Worm (Caenorhabditis elegans) whole organism, L4 larva: Measurements from ENCODE around the gene Y55F3C.17.

ENCODE experiments used
- F10B5.3 ChIP-seq: sonication (generic microtip); optimal IDR thresholded peaks from 2 replicates; lab custom pipeline; 2016; ENCODE audit warnings: mild to moderate bottlenecking, missing genetic modification characterization, missing compliant biosample characterization
- F37D6.2 ChIP-seq: sonication (generic microtip); optimal IDR thresholded peaks from 2 replicates; lab custom pipeline; 2016; ENCODE audit warnings: mild to moderate bottlenecking, missing genetic modification characterization, missing compliant biosample characterization
- F49E8.2 ChIP-seq: sonication (generic microtip); optimal IDR thresholded peaks from 2 replicates; lab custom pipeline; 2016; ENCODE audit warnings: missing compliant biosample characterization, mild to moderate bottlenecking, missing genetic modification characterization, borderline replicate concordance
- R02D3.7 ChIP-seq: fragments of 150-350 bp; sonication (generic microtip); optimal IDR thresholded peaks from 3 replicates; lab custom pipeline; 2014; ENCODE audit warnings: missing biosample characterization, missing genetic modification characterization
- T20F7.1 ChIP-seq: fragments of 200-800 bp; sonication (Bioruptor generic); optimal IDR thresholded peaks from 2 replicates; lab custom pipeline; 2018; ENCODE audit warnings: mild to moderate bottlenecking, missing genetic modification characterization, missing compliant biosample characterization
- T26A8.4 ChIP-seq: fragments of 200-800 bp; sonication (Bioruptor generic); IDR thresholded peaks from 2 replicates; pipeline ENCODE4 v1.3.6; 2022; ENCODE audit warnings: missing genetic modification characterization, missing compliant biosample characterization
- Y48G9A.11 ChIP-seq: fragments of 200-800 bp; sonication (Bioruptor generic); IDR thresholded peaks from 2 replicates; pipeline ENCODE4 v1.3.6; 2022; ENCODE audit warnings: missing genetic modification reagents, missing genetic modification characterization, missing compliant biosample characterization
- Y75B8A.6 ChIP-seq: fragments of 200-800 bp; sonication (Bioruptor generic); IDR thresholded peaks from 2 replicates; pipeline ENCODE4 v1.3.6; 2022; ENCODE audit warnings: missing genetic modification reagents, missing genetic modification characterization, missing compliant biosample characterization
- ZK546.5 ChIP-seq, 2 experiments: sonication (generic microtip); optimal IDR thresholded peaks; 2 replicates each; lab custom pipeline; 2017; ENCODE audit warnings: missing biosample characterization in 2 of 2, missing genetic modification characterization in 2 of 2
- arid-1 ChIP-seq: fragments of 200-800 bp; sonication (Bioruptor generic); conservative IDR thresholded peaks from 2 replicates; pipeline ENCODE4 v1.3.6; 2022; ENCODE audit warnings: missing genetic modification reagents, missing genetic modification characterization, missing compliant biosample characterization
- attf-4 ChIP-seq: sonication (generic microtip); optimal IDR thresholded peaks from 3 replicates; lab custom pipeline; 2017; ENCODE audit warnings: missing biosample characterization, missing genetic modification characterization
- cey-2 ChIP-seq: sonication (generic microtip); optimal IDR thresholded peaks from 3 replicates; lab custom pipeline; 2017; ENCODE audit warnings: missing genetic modification characterization, mild to moderate bottlenecking, missing compliant biosample characterization, antibody characterized with exemption, borderline replicate concordance; ENCODE audit not compliant: insufficient read depth
- ctbp-1 ChIP-seq: fragments of 200-800 bp; sonication (Bioruptor generic); IDR thresholded peaks from 2 replicates; pipeline ENCODE4 v1.3.6; 2022; ENCODE audit warnings: missing genetic modification reagents, missing genetic modification characterization, missing compliant biosample characterization
- daf-16 ChIP-seq, 3 experiments: sonication (generic microtip); optimal IDR thresholded peaks; 2 replicates each; lab custom pipeline; 2016 to 2017; ENCODE audit warnings: missing genetic modification characterization in 3 of 3, missing genetic modification reagents in 3 of 3, mild to moderate bottlenecking in 2 of 3, missing compliant biosample characterization in 2 of 3, missing biosample characterization in 1 of 3, moderate library complexity in 1 of 3
- dmd-6 ChIP-seq: fragments of 200-800 bp; sonication (Bioruptor generic); IDR thresholded peaks from 2 replicates; pipeline ENCODE4 v1.3.6; 2022; ENCODE audit warnings: missing genetic modification reagents, missing genetic modification characterization, missing compliant biosample characterization
- fos-1 ChIP-seq: fragments of 150-350 bp; optimal IDR thresholded peaks from 2 replicates; lab custom pipeline; 2014; ENCODE audit warnings: missing biosample characterization, missing genetic modification characterization
- hif-1 ChIP-seq, 2 experiments: sonication (generic microtip); optimal IDR thresholded peaks; 2 replicates each; lab custom pipeline; 2016 to 2017; ENCODE audit warnings: missing compliant biosample characterization in 2 of 2, missing genetic modification characterization in 2 of 2, missing genetic modification reagents in 2 of 2, missing genotype in 2 of 2, mild to moderate bottlenecking in 1 of 2
- hlh-11 ChIP-seq: fragments of 200-800 bp; sonication (Bioruptor generic); optimal IDR thresholded peaks from 2 replicates; lab custom pipeline; 2018; ENCODE audit warnings: mild to moderate bottlenecking, missing genetic modification characterization, missing compliant biosample characterization
- jun-1 ChIP-seq: fragments of 150-350 bp; optimal IDR thresholded peaks from 2 replicates; lab custom pipeline; 2014; ENCODE audit warnings: missing biosample characterization, missing genetic modification reagents, missing genetic modification characterization
- lin-13 ChIP-seq: fragments of 150-350 bp; optimal IDR thresholded peaks from 2 replicates; lab custom pipeline; 2014; ENCODE audit warnings: missing biosample characterization, missing genetic modification reagents, missing genetic modification characterization
- mdl-1 ChIP-seq, 2 experiments: fragments of 150-350 bp in 1 of 2; sonication (generic microtip) in 1 of 2; optimal IDR thresholded peaks; 2 replicates each; lab custom pipeline; 2014 to 2017; ENCODE audit warnings: missing biosample characterization in 2 of 2, missing genetic modification characterization in 2 of 2
- nhr-102 ChIP-seq: sonication (generic microtip); optimal IDR thresholded peaks from 2 replicates; lab custom pipeline; 2016; ENCODE audit warnings: mild to moderate bottlenecking, missing genetic modification characterization, moderate library complexity, missing compliant biosample characterization
- nhr-237 ChIP-seq: sonication (generic microtip); optimal IDR thresholded peaks from 2 replicates; lab custom pipeline; 2017; ENCODE audit warnings: missing biosample characterization, missing genetic modification characterization
- nhr-25 ChIP-seq: sonication (generic microtip); optimal IDR thresholded peaks from 2 replicates; lab custom pipeline; 2017; ENCODE audit warnings: missing genetic modification characterization, mild to moderate bottlenecking, missing compliant biosample characterization, antibody characterized with exemption, moderate library complexity, borderline replicate concordance; ENCODE audit not compliant: insufficient read depth
- nhr-42 ChIP-seq: fragments of 200-800 bp; sonication (Bioruptor generic); IDR thresholded peaks from 2 replicates; pipeline ENCODE4 v1.3.6; 2022; ENCODE audit warnings: missing genetic modification characterization, missing compliant biosample characterization
- nhr-48 ChIP-seq: sonication (generic microtip); optimal IDR thresholded peaks from 2 replicates; lab custom pipeline; 2016; ENCODE audit warnings: mild to moderate bottlenecking, missing genetic modification characterization, missing compliant biosample characterization
- nhr-6 ChIP-seq: fragments of 150-350 bp; optimal IDR thresholded peaks from 2 replicates; lab custom pipeline; 2014; ENCODE audit warnings: missing biosample characterization, missing genetic modification characterization
- nhr-76 ChIP-seq: fragments of 150-350 bp; optimal IDR thresholded peaks from 2 replicates; lab custom pipeline; 2014; ENCODE audit warnings: missing biosample characterization, missing genetic modification characterization
- nhr-77 ChIP-seq: fragments of 150-350 bp; optimal IDR thresholded peaks from 2 replicates; lab custom pipeline; 2014; ENCODE audit warnings: missing biosample characterization, missing genetic modification characterization
- pha-4 ChIP-seq, 2 experiments: fragments of 150-350 bp in 1 of 2; fragments of 200-800 bp in 1 of 2; sonication (Bioruptor generic) in 1 of 2; IDR thresholded peaks in 1 of 2; optimal IDR thresholded peaks in 1 of 2; 2 replicates each; pipeline versions ENCODE4 v1.3.6 to Lab custom; 2014 to 2022; ENCODE audit warnings: missing genetic modification characterization in 2 of 2, missing genetic modification reagents in 2 of 2, missing biosample characterization in 1 of 2, missing compliant biosample characterization in 1 of 2
- pqm-1 ChIP-seq: sonication (generic microtip); optimal IDR thresholded peaks from 2 replicates; lab custom pipeline; 2017; ENCODE audit warnings: missing biosample characterization, missing genetic modification characterization
- sdz-12 ChIP-seq: fragments of 200-800 bp; sonication (Bioruptor generic); optimal IDR thresholded peaks from 2 replicates; lab custom pipeline; 2018; ENCODE audit warnings: mild to moderate bottlenecking, missing genetic modification characterization, missing compliant biosample characterization
- set-16 ChIP-seq: fragments of 200-800 bp; sonication (Bioruptor generic); IDR thresholded peaks from 2 replicates; pipeline ENCODE4 v1.3.6; 2022; ENCODE audit warnings: missing genetic modification reagents, missing genetic modification characterization, missing compliant biosample characterization
- skn-1 ChIP-seq: fragments of 150-350 bp; optimal IDR thresholded peaks from 2 replicates; lab custom pipeline; 2014; ENCODE audit warnings: missing biosample characterization, missing genetic modification characterization
- snpc-4 ChIP-seq: fragments of 150-350 bp; optimal IDR thresholded peaks from 2 replicates; lab custom pipeline; 2014; ENCODE audit warnings: missing biosample characterization, missing genetic modification characterization
- tra-1 ChIP-seq: fragments of 200-800 bp; sonication (Bioruptor generic); IDR thresholded peaks from 2 replicates; pipeline ENCODE4 v1.3.6; 2022; ENCODE audit warnings: missing genetic modification reagents, missing genetic modification characterization, missing compliant biosample characterization
- unc-130 ChIP-seq: sonication (generic microtip); optimal IDR thresholded peaks from 2 replicates; lab custom pipeline; 2016; ENCODE audit warnings: missing genetic modification reagents, missing genetic modification characterization, missing compliant biosample characterization
- unc-62 ChIP-seq, 3 experiments: fragments of 150-350 bp in 1 of 3; sonication (generic microtip); optimal IDR thresholded peaks in 2 of 3; peaks in 1 of 3; 1 replicate in 1 of 3; 2 replicates in 2 of 3; lab custom pipeline; 2014 to 2017; ENCODE audit warnings: missing biosample characterization in 3 of 3, missing genetic modification characterization in 3 of 3, missing genetic modification reagents in 3 of 3, missing genotype in 1 of 3
- zfp-2 ChIP-seq: sonication (generic microtip); optimal IDR thresholded peaks from 2 replicates; lab custom pipeline; 2016; ENCODE audit warnings: mild to moderate bottlenecking, missing genetic modification characterization, missing compliant biosample characterization
- zip-11 ChIP-seq: fragments of 200-800 bp; sonication (Bioruptor generic); IDR thresholded peaks from 2 replicates; pipeline ENCODE4 v1.3.6; 2022; ENCODE audit warnings: missing genetic modification characterization, missing compliant biosample characterization
- ztf-11 ChIP-seq: fragments of 150-350 bp; optimal IDR thresholded peaks from 2 replicates; lab custom pipeline; 2014; ENCODE audit warnings: missing biosample characterization, missing genetic modification characterization

Y55F3C.17 gene

ce11 chrIV:673313-673712, 24.9 kb downstream of the Y55F3C.17 start, which contains the start of gene K11H12.3 (continued):
- no peak for TF ChIP-seq zip-11
- TF ChIP-seq dmd-6 (GFP tag; lab: Robert Waterston, UW) = peak; percentile 87
- TF ChIP-seq snpc-4 (tag; lab: Kevin White, UChicago) = no peak
- TF ChIP-seq unc-62 (GFP tag; optimal IDR thresholded peaks at IDR 0.05 in 1 of 2; lab: Kevin White, UChicago) = no peak
- no peak for TF ChIP-seq unc-62 (tag; optimal IDR thresholded peaks at IDR 0.05; lab: Kevin White, UChicago)
- TF ChIP-seq ZK546.5 (tag; optimal IDR thresholded peaks at IDR 0.05; lab: Kevin White, UChicago) = no peak
- no peak for TF ChIP-seq attf-4 (tag; lab: Kevin White, UChicago)
- no peak for TF ChIP-seq unc-130 (GFP tag; lab: Kevin White, UChicago)
- no peak for TF ChIP-seq ctbp-1 (GFP tag; lab: Robert Waterston, UW)
- no peak for TF ChIP-seq jun-1 (tag; lab: Kevin White, UChicago)
- no peak for TF ChIP-seq skn-1 (tag; lab: Kevin White, UChicago)
- no peak for TF ChIP-seq F37D6.2 (tag; lab: Kevin White, UChicago)
- TF ChIP-seq nhr-48 = no peak
- TF ChIP-seq fos-1 (tag; lab: Kevin White, UChicago) = no peak
- peak; percentile 57 for TF ChIP-seq pqm-1 (tag; lab: Kevin White, UChicago)
- no peak for TF ChIP-seq nhr-25
- TF ChIP-seq hlh-11 (tag; lab: Kevin White, UChicago) = peak; percentile 26
- no peak for TF ChIP-seq sdz-12
- no peak for TF ChIP-seq T26A8.4 (GFP tag; lab: Robert Waterston, UW)

- TF ChIP-seq daf-16 (GFP tag; optimal IDR thresholded peaks at IDR 0.05; lab: Kevin White, UChicago) = no peak
- TF ChIP-seq daf-16 (tag; optimal IDR thresholded peaks at IDR 0.05; lab: Kevin White, UChicago) = peak; percentile 38
- TF ChIP-seq nhr-237 (tag; lab: Kevin White, UChicago) = no peak
These were observed 27.7 kb downstream of the Y55F3C.17 start, which contains the start of gene K11H12.11 for ce11 chrIV:670455-670854. K11H12.11 (minus strand) TSS chrIV:670555.

ce11 chrIV:666991-667390, 31.2 kb downstream of the Y55F3C.17 start, which contains the start of gene K11H12.6:
K11H12.6 (plus strand) TSS chrIV:667291.
- TF ChIP-seq dmd-6 (GFP tag; lab: Robert Waterston, UW) (no peak), hif-1 (tag; optimal IDR thresholded peaks at IDR 0.05; lab: Kevin White, UChicago) (no peak), nhr-42 (no peak), F10B5.3 (no peak), jun-1 (tag; lab: Kevin White, UChicago) (no peak), lin-13 (no peak), nhr-76 (tag; lab: Kevin White, UChicago) (no peak), mdl-1 (tag; optimal IDR thresholded peaks at IDR 0.05; lab: Kevin White, UChicago) (no peak), zfp-2 (no peak), nhr-25 (no peak), Y48G9A.11 (GFP tag; lab: Robert Waterston, UW) (no peak), R02D3.7 (no peak), pha-4 (GFP tag; IDR thresholded peaks at IDR 0.05; lab: Robert Waterston, UW) (no peak), pha-4 (tag; optimal IDR thresholded peaks at IDR 0.05; lab: Kevin White, UChicago) (no peak), nhr-77 (no peak), T20F7.1 (GFP tag; lab: Kevin White, UChicago) (no peak), ztf-11 (tag; lab: Kevin White, UChicago) (no peak), snpc-4 (tag; lab: Kevin White, UChicago) (no peak), nhr-6 (tag; lab: Kevin White, UChicago) (no peak), F49E8.2 (tag; lab: Kevin White, UChicago) (no peak)

ce11 chrIV:665225-665624, 33.0 kb downstream of the Y55F3C.17 start, which contains the start of gene K11H12.7:
K11H12.7 (plus strand) TSS chrIV:665525.
- TF ChIP-seq cey-2 (tag; lab: Kevin White, UChicago) = no peak
- no peak for TF ChIP-seq arid-1 (GFP tag; lab: Robert Waterston, UW)
- no peak for TF ChIP-seq tra-1 (GFP tag; lab: Robert Waterston, UW)
- TF ChIP-seq attf-4 (tag; lab: Kevin White, UChicago) = no peak
- TF ChIP-seq set-16 = no peak
- no peak for TF ChIP-seq nhr-102 (tag; lab: Kevin White, UChicago)
- TF ChIP-seq lin-13 = no peak
- TF ChIP-seq Y75B8A.6 (GFP tag; lab: Robert Waterston, UW) = no peak
